Worm (Caenorhabditis elegans) whole organism, L2 larva: Measurements from ENCODE around the gene vps-36.
A peak's percentile ranks its signal among the peaks of the same experiment; 100 is the strongest.

Experiments used
- C34F6.9 ChIP-seq: fragments of 150-350 bp; optimal IDR thresholded peaks from 2 replicates; lab custom pipeline; 2014; ENCODE audit warnings: missing biosample characterization, missing genetic modification characterization
- F13H6.1 ChIP-seq: sonication (generic microtip); optimal IDR thresholded peaks from 2 replicates; lab custom pipeline; 2016; ENCODE audit warnings: missing genetic modification characterization, missing compliant biosample characterization
- R02D3.7 ChIP-seq: fragments of 150-350 bp; optimal IDR thresholded peaks from 2 replicates; lab custom pipeline; 2014; ENCODE audit warnings: missing biosample characterization, missing genetic modification characterization
- Y55F3AM.14 ChIP-seq: fragments of 200-800 bp; sonication (Bioruptor generic); optimal IDR thresholded peaks from 2 replicates; lab custom pipeline; 2018; ENCODE audit warnings: mild to moderate bottlenecking, missing genetic modification characterization, missing compliant biosample characterization
- ZK546.5 ChIP-seq: sonication (generic microtip); optimal IDR thresholded peaks from 2 replicates; lab custom pipeline; 2017; ENCODE audit warnings: missing biosample characterization, missing genetic modification characterization
- alr-1 ChIP-seq: fragments of 150-350 bp; optimal IDR thresholded peaks from 2 replicates; lab custom pipeline; 2014; ENCODE audit warnings: missing biosample characterization, missing genetic modification characterization
- aly-2 ChIP-seq: fragments of 150-350 bp; optimal IDR thresholded peaks from 2 replicates; lab custom pipeline; 2014; ENCODE audit warnings: missing biosample characterization, missing genetic modification characterization
- ama-1 ChIP-seq: fragments of 150-350 bp; optimal IDR thresholded peaks from 2 replicates; lab custom pipeline; 2018; ENCODE audit warnings: inconsistent platforms
- blmp-1 ChIP-seq: sonication (generic microtip); optimal IDR thresholded peaks from 2 replicates; lab custom pipeline; 2017; ENCODE audit warnings: missing genetic modification characterization, mild to moderate bottlenecking, missing compliant biosample characterization, antibody characterized with exemption, moderate library complexity; ENCODE audit not compliant: insufficient read depth
- ceh-16 ChIP-seq: fragments of 150-350 bp; optimal IDR thresholded peaks from 2 replicates; lab custom pipeline; 2014; ENCODE audit warnings: missing biosample characterization, missing genetic modification characterization
- ceh-82 ChIP-seq: fragments of 150-350 bp; optimal IDR thresholded peaks from 2 replicates; lab custom pipeline; 2014; ENCODE audit warnings: missing biosample characterization, missing genetic modification characterization
- crh-2 ChIP-seq: sonication (generic microtip); optimal IDR thresholded peaks from 2 replicates; lab custom pipeline; 2017; ENCODE audit warnings: missing biosample characterization, missing genetic modification characterization
- dmd-4 ChIP-seq: sonication (generic microtip); optimal IDR thresholded peaks from 2 replicates; lab custom pipeline; 2017; ENCODE audit warnings: missing biosample characterization, missing genetic modification characterization
- elt-1 ChIP-seq: fragments of 150-350 bp; optimal IDR thresholded peaks from 2 replicates; lab custom pipeline; 2014; ENCODE audit warnings: missing biosample characterization, missing genetic modification characterization
- elt-3 ChIP-seq: sonication (generic microtip); optimal IDR thresholded peaks from 2 replicates; lab custom pipeline; 2017; ENCODE audit warnings: missing biosample characterization, missing genetic modification characterization
- fos-1 ChIP-seq: fragments of 150-350 bp; optimal IDR thresholded peaks from 2 replicates; lab custom pipeline; 2014; ENCODE audit warnings: missing biosample characterization, missing genetic modification characterization
- lin-11 ChIP-seq: fragments of 150-350 bp; sonication (generic microtip); optimal IDR thresholded peaks from 2 replicates; lab custom pipeline; 2014; ENCODE audit warnings: missing biosample characterization, missing genetic modification characterization, inconsistent platforms, mixed read lengths
- lin-13 ChIP-seq: fragments of 150-350 bp; optimal IDR thresholded peaks from 2 replicates; lab custom pipeline; 2014; ENCODE audit warnings: missing biosample characterization, missing genetic modification reagents, missing genetic modification characterization
- lin-39 ChIP-seq: fragments of 150-350 bp; optimal IDR thresholded peaks from 2 replicates; lab custom pipeline; 2014; ENCODE audit warnings: missing biosample characterization, missing genetic modification reagents, missing genetic modification characterization
- lsy-2 ChIP-seq, 2 experiments: fragments of 150-350 bp in 1 of 2; sonication (generic microtip) in 1 of 2; optimal IDR thresholded peaks; 2 replicates each; lab custom pipeline; 2014 to 2017; ENCODE audit warnings: missing biosample characterization in 2 of 2, missing genetic modification characterization in 2 of 2
- mab-5 ChIP-seq: fragments of 150-350 bp; optimal IDR thresholded peaks from 2 replicates; lab custom pipeline; 2014; ENCODE audit warnings: missing biosample characterization, missing genetic modification characterization
- mbf-1 ChIP-seq: sonication (generic microtip); optimal IDR thresholded peaks from 2 replicates; lab custom pipeline; 2017; ENCODE audit warnings: missing biosample characterization, missing genetic modification characterization
- mdl-1 ChIP-seq, 2 experiments: fragments of 150-350 bp in 1 of 2; sonication (generic microtip) in 1 of 2; optimal IDR thresholded peaks; 2 replicates each; lab custom pipeline; 2017; ENCODE audit warnings: missing biosample characterization in 2 of 2, missing genetic modification characterization in 2 of 2
- nhr-11 ChIP-seq: fragments of 150-350 bp; optimal IDR thresholded peaks from 2 replicates; lab custom pipeline; 2014; ENCODE audit warnings: missing biosample characterization, missing genetic modification characterization
- nhr-12 ChIP-seq: fragments of 150-350 bp; optimal IDR thresholded peaks from 2 replicates; lab custom pipeline; 2014; ENCODE audit warnings: missing biosample characterization, missing genetic modification characterization
- nhr-129 ChIP-seq: fragments of 150-350 bp; optimal IDR thresholded peaks from 2 replicates; lab custom pipeline; 2014; ENCODE audit warnings: missing biosample characterization, missing genetic modification characterization
- nhr-21 ChIP-seq: fragments of 150-350 bp; optimal IDR thresholded peaks from 2 replicates; lab custom pipeline; 2014; ENCODE audit warnings: missing biosample characterization, missing genetic modification characterization
- nhr-237 ChIP-seq: fragments of 150-350 bp; optimal IDR thresholded peaks from 2 replicates; lab custom pipeline; 2014; ENCODE audit warnings: missing biosample characterization, missing genetic modification characterization
- nhr-25 ChIP-seq: fragments of 150-350 bp; sonication (generic microtip); optimal IDR thresholded peaks from 3 replicates; lab custom pipeline; 2014; ENCODE audit warnings: missing biosample characterization, missing genetic modification characterization
- nhr-6 ChIP-seq: fragments of 150-350 bp; optimal IDR thresholded peaks from 2 replicates; lab custom pipeline; 2014; ENCODE audit warnings: missing biosample characterization, missing genetic modification characterization
- nhr-77 ChIP-seq: fragments of 150-350 bp; optimal IDR thresholded peaks from 2 replicates; lab custom pipeline; 2014; ENCODE audit warnings: missing biosample characterization, missing genetic modification characterization
- peb-1 ChIP-seq: fragments of 150-350 bp; optimal IDR thresholded peaks from 2 replicates; lab custom pipeline; 2014; ENCODE audit warnings: missing biosample characterization, missing genetic modification characterization
- sem-4 ChIP-seq: fragments of 150-350 bp; optimal IDR thresholded peaks from 2 replicates; lab custom pipeline; 2014; ENCODE audit warnings: missing biosample characterization, missing genetic modification reagents, missing genetic modification characterization
- sma-3 ChIP-seq: sonication (generic microtip); optimal IDR thresholded peaks from 2 replicates; lab custom pipeline; 2016; ENCODE audit warnings: missing genetic modification reagents, missing genetic modification characterization, missing compliant biosample characterization
- sma-9 ChIP-seq, 2 experiments: fragments of 150-350 bp in 1 of 2; sonication (generic microtip) in 1 of 2; optimal IDR thresholded peaks; 2 replicates each; lab custom pipeline; 2014 to 2016; ENCODE audit warnings: missing genetic modification characterization in 2 of 2, mild to moderate bottlenecking in 1 of 2, missing biosample characterization in 1 of 2, missing compliant biosample characterization in 1 of 2, missing genetic modification reagents in 1 of 2, moderate library complexity in 1 of 2
- snpc-4 ChIP-seq: fragments of 150-350 bp; optimal IDR thresholded peaks from 2 replicates; lab custom pipeline; 2014; ENCODE audit warnings: missing biosample characterization, missing genetic modification characterization
- unc-62 ChIP-seq: fragments of 150-350 bp; optimal IDR thresholded peaks from 2 replicates; lab custom pipeline; 2014; ENCODE audit warnings: missing biosample characterization, missing genetic modification reagents, missing genetic modification characterization
- zag-1 ChIP-seq: fragments of 150-350 bp; optimal IDR thresholded peaks from 2 replicates; lab custom pipeline; 2014; ENCODE audit warnings: missing biosample characterization, missing genetic modification characterization
- ztf-1 ChIP-seq: fragments of 200-800 bp; sonication (Bioruptor generic); conservative IDR thresholded peaks from 2 replicates; pipeline ENCODE4 v1.3.6; 2022; ENCODE audit warnings: missing genetic modification characterization, missing compliant biosample characterization
- ztf-4 ChIP-seq: fragments of 150-350 bp; optimal IDR thresholded peaks from 2 replicates; lab custom pipeline; 2014; ENCODE audit warnings: missing biosample characterization, missing genetic modification characterization

The vps-36 gene

ce11 chrV:10960544-10960943 is at the start of gene vps-36:
Gene vps-36, minus strand, starts transcription at chrV:10960669.
- TF ChIP-seq sma-3 (GFP tag; lab: Kevin White, UChicago) (no peak), nhr-77 (tag; lab: Kevin White, UChicago) (no peak), fos-1 (tag; lab: Kevin White, UChicago) (peak; percentile 68), nhr-129 (peak; percentile 18), lsy-2 (tag; optimal IDR thresholded peaks at IDR 0.05; lab: Kevin White, UChicago) (no peak), zag-1 (no peak), snpc-4 (tag; lab: Kevin White, UChicago) (no peak), unc-62 (GFP tag; lab: Kevin White, UChicago) (no peak), sma-9 (GFP tag; optimal IDR thresholded peaks at IDR 0.05; lab: Kevin White, UChicago) (peak; percentile 42), sma-9 (tag; optimal IDR thresholded peaks at IDR 0.05; lab: Kevin White, UChicago) (no peak), alr-1 (no peak), nhr-6 (tag; lab: Kevin White, UChicago) (no peak), elt-1 (no peak), Y55F3AM.14 (GFP tag; lab: Kevin White, UChicago) (no peak), mbf-1 (tag; lab: Kevin White, UChicago) (no peak), nhr-12 (tag; lab: Kevin White, UChicago) (no peak), lin-39 (tag; lab: Kevin White, UChicago) (no peak), nhr-237 (no peak), ztf-1 (no peak), nhr-21 (tag; lab: Kevin White, UChicago) (no peak), ZK546.5 (tag; lab: Kevin White, UChicago) (no peak), F13H6.1 (tag; lab: Kevin White, UChicago) (no peak), elt-3 (tag; lab: Kevin White, UChicago) (no peak), crh-2 (tag; lab: Kevin White, UChicago) (peak; percentile 27), peb-1 (no peak), ama-1 (lab: Kevin White, UChicago) (no peak), lin-13 (GFP tag; lab: Kevin White, UChicago) (no peak), mdl-1 (tag; optimal IDR thresholded peaks at IDR 0.05; lab: Kevin White, UChicago) (no peak), lin-11 (tag; lab: Kevin White, UChicago) (no peak), ceh-16 (tag; lab: Kevin White, UChicago) (no peak), ceh-82 (tag; lab: Kevin White, UChicago) (no peak), dmd-4 (tag; lab: Kevin White, UChicago) (no peak), R02D3.7 (no peak), aly-2 (tag; lab: Kevin White, UChicago) (no peak), ztf-4 (tag; lab: Kevin White, UChicago) (no peak), sem-4 (tag; lab: Kevin White, UChicago) (no peak)

ce11 chrV:11009124-11009524 is 48.7 kb upstream of the vps-36 start:
- no peak for TF ChIP-seq F13H6.1 (tag; lab: Kevin White, UChicago)
- TF ChIP-seq sma-9 (GFP tag; optimal IDR thresholded peaks at IDR 0.05; lab: Kevin White, UChicago), result peak; percentile 32
- TF ChIP-seq sma-9 (tag; optimal IDR thresholded peaks at IDR 0.05; lab: Kevin White, UChicago), result no peak
- TF ChIP-seq nhr-12 (tag; lab: Kevin White, UChicago), result no peak
- no peak for TF ChIP-seq dmd-4 (tag; lab: Kevin White, UChicago)
- TF ChIP-seq fos-1 (tag; lab: Kevin White, UChicago), result peak; percentile 65
- TF ChIP-seq zag-1, result no peak
- TF ChIP-seq mab-5, result no peak
- no peak for TF ChIP-seq lin-11 (tag; lab: Kevin White, UChicago)
- no peak for TF ChIP-seq alr-1
- TF ChIP-seq nhr-129, result no peak
- TF ChIP-seq nhr-25 (tag; lab: Kevin White, UChicago), result no peak
- no peak for TF ChIP-seq sma-3 (GFP tag; lab: Kevin White, UChicago)

ce11 chrV:11007651-11008050 is 47.2 kb upstream of the vps-36 start:
- TF ChIP-seq C34F6.9 (no peak), fos-1 (tag; lab: Kevin White, UChicago) (peak; percentile 25), blmp-1 (tag; lab: Kevin White, UChicago) (peak; percentile 11), unc-62 (GFP tag; lab: Kevin White, UChicago) (no peak), nhr-11 (tag; lab: Kevin White, UChicago) (no peak), alr-1 (no peak), lin-13 (GFP tag; lab: Kevin White, UChicago) (no peak)
